Fruit fly (Drosophila melanogaster): ENCODE results near the gene NUCB1.

NUCB1 gene

DNA sequence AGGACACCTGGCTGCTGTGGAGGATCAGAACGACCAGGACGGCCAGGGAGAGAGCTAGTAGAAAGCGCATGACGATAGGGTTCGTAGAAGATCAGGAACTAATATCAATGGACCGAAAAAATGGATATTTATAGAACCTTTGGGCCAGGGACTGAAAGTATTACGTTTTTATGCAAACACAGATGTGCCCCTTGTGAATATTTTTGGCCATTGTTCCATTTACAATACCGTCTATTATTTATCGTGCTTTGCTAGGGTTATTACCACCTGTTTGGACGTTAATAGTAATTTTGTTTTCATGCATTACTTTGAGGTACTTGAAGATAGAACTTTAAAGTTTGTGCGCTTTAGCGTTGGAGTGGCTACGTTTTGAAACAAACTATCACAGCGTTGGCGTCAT, 31.4 kb upstream of the NUCB1 start, which contains the start of gene CG32188:
Gene CG32188, minus strand, starts transcription at position 101 of the 400 bp plus-strand sequence.
- TF ChIP-seq Scr (GFP tag; IDR thresholded peaks at IDR 0.05; ENCODE audit: partially characterized antibody) (no peak), NC2α (GFP tag; optimal IDR thresholded peaks at IDR 0.05) (no peak), CG12744 (GFP tag; optimal IDR thresholded peaks at IDR 0.05) (no peak), CG6854 (GFP tag; optimal IDR thresholded peaks at IDR 0.05) (no peak), Hr39 (optimal IDR thresholded peaks at IDR 0.05) (no peak), grau (tag; optimal IDR thresholded peaks at IDR 0.05) (no peak), sr (GFP tag; IDR thresholded peaks at IDR 0.05) (no peak), Fer3 (tag; optimal IDR thresholded peaks at IDR 0.05) (no peak), fd102C (GFP tag; optimal IDR thresholded peaks at IDR 0.05) (no peak), gce (GFP tag; IDR thresholded peaks at IDR 0.05) (no peak), Elba2 (GFP tag; optimal IDR thresholded peaks at IDR 0.05) (no peak), cato (GFP tag; optimal IDR thresholded peaks at IDR 0.05; ENCODE audit: borderline replicate concordance) (no peak), so (GFP tag; IDR thresholded peaks at IDR 0.05) (no peak), CG1792 (GFP tag; optimal IDR thresholded peaks at IDR 0.05) (no peak), zfh1 (GFP tag; IDR thresholded peaks at IDR 0.05) (no peak), Stat92E (GFP tag; optimal IDR thresholded peaks at IDR 0.05) (no peak), CG13296 (GFP tag; optimal IDR thresholded peaks at IDR 0.05) (no peak), slou (GFP tag; optimal IDR thresholded peaks at IDR 0.05) (no peak), jigr1 (GFP tag; IDR thresholded peaks at IDR 0.05) (no peak)

DNA sequence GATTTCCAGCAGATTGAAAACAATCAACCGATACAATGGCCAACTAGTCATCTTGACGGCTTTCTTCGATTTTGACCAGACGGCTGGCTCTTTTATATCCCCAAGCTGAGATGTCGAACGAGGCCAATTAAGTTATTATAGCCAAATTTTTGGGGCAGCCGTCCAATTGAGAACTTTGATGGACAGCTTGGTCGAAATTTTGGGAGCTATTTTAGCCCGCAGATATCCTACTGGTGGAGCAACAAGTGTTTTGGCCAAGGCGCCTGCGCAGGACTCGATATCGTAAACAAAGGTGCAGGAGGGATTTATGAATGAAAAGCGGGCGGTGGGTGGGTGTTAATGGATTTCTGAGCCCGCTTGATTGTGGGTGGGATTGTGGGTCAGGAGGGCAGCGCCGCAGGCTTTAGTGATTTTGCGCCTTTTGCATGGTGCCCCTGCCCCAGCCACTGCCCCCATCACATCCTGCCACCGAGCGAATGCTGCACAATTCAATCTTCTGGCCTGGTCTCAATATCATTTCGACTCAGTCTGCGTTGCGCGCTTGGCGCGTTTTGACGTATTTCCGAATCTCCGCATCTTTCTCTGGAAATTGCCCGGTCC, 20.8 kb upstream of the NUCB1 start, which contains the start of the genes Ir75c and Grd:
Gene Ir75c, minus strand, starts transcription at position 51 of the 600 bp plus-strand sequence.
Gene Grd, plus strand, starts transcription at position 550 of the 600 bp plus-strand sequence.
- no peak for TF ChIP-seq ind (GFP tag; optimal IDR thresholded peaks at IDR 0.05)
- no peak for TF ChIP-seq ftz-f1 (GFP tag; optimal IDR thresholded peaks at IDR 0.05)
- no peak for TF ChIP-seq bsh (GFP tag; optimal IDR thresholded peaks at IDR 0.05)
- TF ChIP-seq jigr1 (GFP tag; IDR thresholded peaks at IDR 0.05) = no peak
- TF ChIP-seq Ets65A (GFP tag) = peak; percentile 25
- no peak for TF ChIP-seq CG18476 (GFP tag; optimal IDR thresholded peaks at IDR 0.05)
- TF ChIP-seq CG33213 (GFP tag; optimal IDR thresholded peaks at IDR 0.05) = no peak
- no peak for TF ChIP-seq CG1647 (GFP tag; optimal IDR thresholded peaks at IDR 0.05)
- TF ChIP-seq az2 (GFP tag; optimal IDR thresholded peaks at IDR 0.05) = no peak
- peak; percentile 55 for TF ChIP-seq ewg (GFP tag; optimal IDR thresholded peaks at IDR 0.05)
- no peak for TF ChIP-seq grau (tag; optimal IDR thresholded peaks at IDR 0.05)
- TF ChIP-seq tap (tag; optimal IDR thresholded peaks at IDR 0.05) = no peak
- no peak for TF ChIP-seq CG7357 (GFP tag; IDR thresholded peaks at IDR 0.05)
- 0 out of 2 replicates have a peak, but pooled peaks have one; percentile 7 for TF ChIP-seq CG3847 (GFP tag; IDR thresholded peaks at IDR 0.05)
- TF ChIP-seq Hr78 (GFP tag; optimal IDR thresholded peaks at IDR 0.05) = no peak
- no peak for TF ChIP-seq onecut (GFP tag; IDR thresholded peaks at IDR 0.05)
- TF ChIP-seq CG34224 (GFP tag; IDR thresholded peaks at IDR 0.05; ENCODE audit: partially characterized antibody) = no peak
- no peak for TF ChIP-seq CG8924 (tag; optimal IDR thresholded peaks at IDR 0.05)
- TF ChIP-seq h (optimal IDR thresholded peaks at IDR 0.05) = no peak
- 0 out of 3 replicates have a peak, but pooled peaks have one; percentile 24 for TF ChIP-seq hb (GFP tag; IDR thresholded peaks at IDR 0.05; ENCODE audit: partially characterized antibody)
- TF ChIP-seq Nf-YB (GFP tag; optimal IDR thresholded peaks at IDR 0.05) = no peak
- TF ChIP-seq Tbp (GFP tag; optimal IDR thresholded peaks at IDR 0.05) = no peak
- TF ChIP-seq CG17359 (tag; optimal IDR thresholded peaks at IDR 0.05) = no peak
- peak; percentile 87 for TF ChIP-seq scrt (GFP tag; optimal IDR thresholded peaks at IDR 0.05)
- TF ChIP-seq gem (tag; optimal IDR thresholded peaks at IDR 0.05) = no peak
- TF ChIP-seq exex (tag; optimal IDR thresholded peaks at IDR 0.05) = no peak
- TF ChIP-seq oc (tag; optimal IDR thresholded peaks at IDR 0.05) = no peak

Measured in whole organism, embryonic.